Fruit fly (Drosophila melanogaster) S2 (cell line): ENCODE results near the gene Ptip.

Experiments
- CG8478 ChIP-seq: fragments of >200 bp; optimal IDR thresholded peaks from 2 replicates; lab custom pipeline; 2018
- CTCF ChIP-seq, 2 experiments: fragments of >200 bp; optimal IDR thresholded peaks; 2 replicates each; lab custom pipeline; 2018

DNA sequence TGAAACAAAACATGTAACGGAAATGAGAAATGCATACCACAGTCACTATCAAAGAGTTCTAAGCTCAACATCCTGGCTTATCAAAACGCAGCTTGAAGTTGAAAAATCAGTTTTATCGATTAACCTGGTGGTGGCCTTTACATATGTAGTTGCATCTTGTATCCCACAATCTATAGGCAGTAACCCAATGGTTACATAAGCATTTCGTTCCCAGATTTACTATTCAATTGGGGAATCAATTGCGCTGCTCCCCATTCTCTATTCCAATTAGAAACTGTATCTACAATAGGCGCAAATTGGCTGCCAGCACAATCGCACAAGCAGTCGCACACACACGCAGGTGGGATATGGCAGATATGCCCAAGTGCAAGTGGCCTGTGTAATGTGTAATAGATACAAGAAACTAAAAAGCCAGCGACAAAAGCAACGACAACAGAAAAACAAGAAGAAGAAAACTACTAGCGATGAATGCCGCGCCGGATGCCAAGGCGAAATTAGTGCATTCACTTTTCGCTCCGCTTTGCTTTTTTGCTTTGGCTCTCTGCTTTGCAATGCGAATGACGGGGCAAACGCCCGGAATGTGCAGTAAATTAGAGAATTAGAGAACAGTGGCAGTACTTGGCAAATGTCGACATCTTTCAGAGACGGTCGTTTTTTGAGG is 23.2 kb downstream of the Ptip start:
- TF ChIP-seq CG8478 (lab: Kevin White, UChicago): no peak
- TF ChIP-seq CTCF (optimal IDR thresholded peaks at IDR 0.05; lab: Kevin White, UChicago): no peak
